Worm (Caenorhabditis elegans) whole organism, late embryonic: ENCODE measurements around the gene C45G9.14.

Experiments
- C08G9.2 ChIP-seq: sonication (generic microtip); optimal IDR thresholded peaks from 2 replicates; lab custom pipeline; 2016; ENCODE audit warnings: mild to moderate bottlenecking, missing genetic modification characterization, moderate library complexity, missing compliant biosample characterization
- ceh-30 ChIP-seq: fragments of 150-350 bp; optimal IDR thresholded peaks from 2 replicates; lab custom pipeline; 2014; ENCODE audit warnings: missing biosample characterization, missing genetic modification characterization
- pha-2 ChIP-seq: sonication (generic microtip); optimal IDR thresholded peaks from 2 replicates; lab custom pipeline; 2017; ENCODE audit warnings: mild to moderate bottlenecking, missing genetic modification characterization, missing compliant biosample characterization
- tbx-7 ChIP-seq: sonication (generic microtip); optimal IDR thresholded peaks from 2 replicates; lab custom pipeline; 2016; ENCODE audit warnings: missing genotype, missing genetic modification characterization, missing compliant biosample characterization

DNA sequence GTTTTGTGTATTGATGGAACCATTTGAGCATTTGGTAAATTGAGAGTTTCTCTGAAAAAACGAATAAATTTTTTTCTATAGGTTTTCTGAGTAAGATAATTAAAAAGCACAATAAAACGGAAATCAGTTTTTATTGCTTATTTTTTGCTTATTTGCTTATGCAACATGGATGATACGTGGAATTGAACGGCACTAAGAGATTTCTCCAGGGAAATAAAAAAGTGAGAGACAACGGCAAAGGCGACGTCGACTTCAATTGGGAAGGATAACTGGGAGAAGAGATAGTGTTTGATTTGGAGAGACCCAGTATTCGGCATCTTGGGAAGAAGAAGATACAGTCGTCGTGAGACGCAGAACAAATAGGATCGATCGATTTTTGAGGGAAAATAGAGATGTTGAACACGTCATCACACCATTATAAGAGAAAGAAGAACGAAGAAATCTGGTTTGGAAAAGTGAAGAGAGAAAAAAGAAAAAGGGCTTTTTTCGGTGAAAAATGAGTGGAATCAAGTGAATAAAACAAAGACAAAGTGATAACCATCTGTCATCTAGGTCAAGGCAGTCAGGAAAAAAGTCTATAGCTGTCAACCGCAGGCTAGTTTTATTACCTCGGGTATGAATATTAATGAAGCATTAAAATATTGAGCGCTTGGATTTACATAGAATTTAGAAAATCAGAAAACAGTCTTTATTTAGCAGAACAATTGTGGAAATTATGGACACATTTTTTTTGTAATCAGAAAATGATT, 46.5 kb upstream of the C45G9.14 start, which contains the start of gene tmem-131:
- no peak for TF ChIP-seq pha-2 (tag; lab: Kevin White, UChicago)
- no peak for TF ChIP-seq C08G9.2
- TF ChIP-seq ceh-30 (tag; lab: Kevin White, UChicago): no peak
- TF ChIP-seq tbx-7 (tag; lab: Kevin White, UChicago): no peak
